Worm (Caenorhabditis elegans) whole organism, young adult: ENCODE measurements around the gene Y44F5A.1.

Source experiments
- B0336.3 ChIP-seq: fragments of 200-800 bp; sonication (Bioruptor generic); IDR thresholded peaks from 2 replicates; pipeline ENCODE4 v1.3.6; 2022; ENCODE audit warnings: missing genetic modification characterization, missing compliant biosample characterization
- C06A6.2 ChIP-seq: fragments of 200-800 bp; sonication (Bioruptor generic); conservative IDR thresholded peaks from 2 replicates; pipeline ENCODE4 v1.3.6; 2022; ENCODE audit warnings: missing genetic modification characterization, missing compliant biosample characterization
- F10E7.11 ChIP-seq: sonication (generic microtip); optimal IDR thresholded peaks from 2 replicates; lab custom pipeline; 2017; ENCODE audit warnings: mild to moderate bottlenecking, missing genetic modification characterization, moderate library complexity, missing compliant biosample characterization
- F23B12.7 ChIP-seq: sonication (generic microtip); optimal IDR thresholded peaks from 2 replicates; lab custom pipeline; 2017; ENCODE audit warnings: missing genetic modification characterization, mild to moderate bottlenecking, missing compliant biosample characterization, antibody characterized with exemption, moderate library complexity; ENCODE audit not compliant: insufficient read depth
- F49E8.2 ChIP-seq: sonication (generic microtip); optimal IDR thresholded peaks from 3 replicates; lab custom pipeline; 2017; ENCODE audit warnings: missing genetic modification characterization, mild to moderate bottlenecking, missing compliant biosample characterization, antibody characterized with exemption, moderate library complexity; ENCODE audit not compliant: insufficient read depth
- F52B5.7 ChIP-seq: sonication (generic microtip); optimal IDR thresholded peaks from 2 replicates; lab custom pipeline; 2016; ENCODE audit warnings: mild to moderate bottlenecking, missing genetic modification characterization, missing compliant biosample characterization
- K11D2.4 ChIP-seq: fragments of 200-800 bp; sonication (Bioruptor generic); IDR thresholded peaks from 2 replicates; pipeline ENCODE4 v1.3.6; 2022; ENCODE audit warnings: missing genetic modification reagents, missing genetic modification characterization, missing compliant biosample characterization
- K12H6.12 ChIP-seq: fragments of 200-800 bp; sonication (Bioruptor generic); optimal IDR thresholded peaks from 2 replicates; lab custom pipeline; 2018; ENCODE audit warnings: mild to moderate bottlenecking, missing genetic modification characterization, missing compliant biosample characterization
- Y53F4B.3 ChIP-seq: fragments of 200-800 bp; sonication (Bioruptor generic); IDR thresholded peaks from 2 replicates; pipeline ENCODE4 v1.3.6; 2022; ENCODE audit warnings: missing genetic modification reagents, missing genetic modification characterization, missing compliant biosample characterization
- ZK185.1 ChIP-seq: sonication (generic microtip); optimal IDR thresholded peaks from 2 replicates; lab custom pipeline; 2016; ENCODE audit warnings: mild to moderate bottlenecking, missing genetic modification characterization, missing compliant biosample characterization; ENCODE audit not compliant: poor library complexity, severe bottlenecking
- ama-1 ChIP-seq, 3 experiments: fragments of 150-350 bp in 1 of 3; sonication (generic microtip) in 2 of 3; optimal IDR thresholded peaks; 2 replicates each; lab custom pipeline; 2014 to 2018; ENCODE audit warnings: missing biosample characterization in 2 of 3, missing genetic modification characterization in 2 of 3, missing genetic modification reagents in 2 of 3
- aptf-3 ChIP-seq: fragments of 200-800 bp; sonication (Bioruptor generic); IDR thresholded peaks from 2 replicates; pipeline ENCODE4 v1.3.6; 2022; ENCODE audit warnings: missing genetic modification characterization, missing compliant biosample characterization
- atf-7 ChIP-seq: sonication (generic microtip); optimal IDR thresholded peaks from 2 replicates; lab custom pipeline; 2017; ENCODE audit warnings: mild to moderate bottlenecking, missing genetic modification characterization, missing compliant biosample characterization
- athp-1 ChIP-seq: sonication (generic microtip); optimal IDR thresholded peaks from 2 replicates; lab custom pipeline; 2017; ENCODE audit warnings: mild to moderate bottlenecking, missing genetic modification characterization, missing compliant biosample characterization
- attf-3 ChIP-seq: fragments of 200-800 bp; sonication (Bioruptor generic); conservative IDR thresholded peaks from 2 replicates; pipeline ENCODE4 v1.3.6; 2022; ENCODE audit warnings: missing genetic modification reagents, missing genetic modification characterization, missing compliant biosample characterization
- attf-6 ChIP-seq: fragments of 200-800 bp; sonication (Bioruptor generic); IDR thresholded peaks from 2 replicates; pipeline ENCODE4 v1.3.6; 2022; ENCODE audit warnings: missing genetic modification reagents, missing genetic modification characterization, missing compliant biosample characterization
- bed-2 ChIP-seq: fragments of 200-800 bp; sonication (Bioruptor generic); IDR thresholded peaks from 2 replicates; pipeline ENCODE4 v1.3.6; 2022; ENCODE audit warnings: missing genetic modification reagents, missing genetic modification characterization, missing compliant biosample characterization
- cebp-1 ChIP-seq, 2 experiments: fragments of 200-800 bp in 1 of 2; sonication (Bioruptor generic) in 1 of 2; sonication (generic microtip) in 1 of 2; IDR thresholded peaks in 1 of 2; optimal IDR thresholded peaks in 1 of 2; 2 replicates each; pipeline versions ENCODE4 v1.3.6 to Lab custom; 2017 to 2022; ENCODE audit warnings: missing compliant biosample characterization in 2 of 2, missing genetic modification characterization in 2 of 2, mild to moderate bottlenecking in 1 of 2, missing genetic modification reagents in 1 of 2, moderate library complexity in 1 of 2
- cebp-2 ChIP-seq: fragments of 200-800 bp; sonication (Bioruptor generic); IDR thresholded peaks from 2 replicates; pipeline ENCODE4 v1.3.6; 2022; ENCODE audit warnings: missing genetic modification characterization, missing compliant biosample characterization
- ceh-27 ChIP-seq: fragments of 200-800 bp; sonication (Bioruptor generic); optimal IDR thresholded peaks from 2 replicates; lab custom pipeline; 2018; ENCODE audit warnings: mild to moderate bottlenecking, missing genetic modification characterization, moderate library complexity, missing compliant biosample characterization
- ceh-58 ChIP-seq: fragments of 200-800 bp; sonication (Bioruptor generic); IDR thresholded peaks from 2 replicates; pipeline ENCODE4 v1.3.6; 2022; ENCODE audit warnings: missing genetic modification characterization, missing compliant biosample characterization
- ceh-79 ChIP-seq: sonication (generic microtip); optimal IDR thresholded peaks from 2 replicates; lab custom pipeline; 2017; ENCODE audit warnings: mild to moderate bottlenecking, missing genetic modification characterization, missing compliant biosample characterization
- efl-1 ChIP-seq: fragments of 150-350 bp; optimal IDR thresholded peaks from 2 replicates; lab custom pipeline; 2014; ENCODE audit warnings: missing biosample characterization, missing genetic modification reagents, missing genetic modification characterization
- ekl-4 ChIP-seq: fragments of 200-800 bp; sonication (Bioruptor generic); IDR thresholded peaks from 2 replicates; pipeline ENCODE4 v1.3.6; 2022; ENCODE audit warnings: missing genetic modification reagents, missing genetic modification characterization, missing compliant biosample characterization
- ets-4 ChIP-seq: fragments of 200-800 bp; sonication (Bioruptor generic); optimal IDR thresholded peaks from 2 replicates; lab custom pipeline; 2018; ENCODE audit warnings: mild to moderate bottlenecking, missing genetic modification characterization, missing compliant biosample characterization
- fkh-3 ChIP-seq: sonication (generic microtip); optimal IDR thresholded peaks from 2 replicates; lab custom pipeline; 2016; ENCODE audit warnings: mild to moderate bottlenecking, missing genetic modification characterization, missing compliant biosample characterization
- gei-17 ChIP-seq: fragments of 200-800 bp; sonication (Bioruptor generic); optimal IDR thresholded peaks from 2 replicates; lab custom pipeline; 2018; ENCODE audit warnings: mild to moderate bottlenecking, missing genetic modification characterization, missing compliant biosample characterization
- hmg-20 ChIP-seq: fragments of 200-800 bp; sonication (Bioruptor generic); IDR thresholded peaks from 2 replicates; pipeline ENCODE4 v1.3.6; 2022; ENCODE audit warnings: missing genetic modification reagents, missing genetic modification characterization, missing compliant biosample characterization
- hsf-1 ChIP-seq: fragments of 200-800 bp; sonication (Bioruptor generic); IDR thresholded peaks from 2 replicates; pipeline ENCODE4 v1.3.6; 2022; ENCODE audit warnings: missing genetic modification reagents, missing genetic modification characterization, missing compliant biosample characterization
- let-526 ChIP-seq: fragments of 200-800 bp; sonication (Bioruptor generic); IDR thresholded peaks from 2 replicates; pipeline ENCODE4 v1.3.6; 2022; ENCODE audit warnings: missing genetic modification reagents, missing genetic modification characterization, missing compliant biosample characterization
- madf-3 ChIP-seq: fragments of 200-800 bp; sonication (Bioruptor generic); IDR thresholded peaks from 2 replicates; pipeline ENCODE4 v1.3.6; 2022; ENCODE audit warnings: missing genetic modification reagents, missing genetic modification characterization, missing compliant biosample characterization
- madf-6 ChIP-seq: fragments of 200-800 bp; sonication (Bioruptor generic); IDR thresholded peaks from 2 replicates; pipeline ENCODE4 v1.3.6; 2022; ENCODE audit warnings: missing genetic modification reagents, missing genetic modification characterization, missing compliant biosample characterization
- madf-8 ChIP-seq: fragments of 200-800 bp; sonication (Bioruptor generic); conservative IDR thresholded peaks from 2 replicates; pipeline ENCODE4 v1.3.6; 2022; ENCODE audit warnings: missing genetic modification reagents, missing genetic modification characterization, missing compliant biosample characterization
- mcd-1 ChIP-seq: fragments of 200-800 bp; sonication (Bioruptor generic); IDR thresholded peaks from 2 replicates; pipeline ENCODE4 v1.3.6; 2022; ENCODE audit warnings: missing genetic modification reagents, missing genetic modification characterization, missing compliant biosample characterization
- nfyb-1 ChIP-seq: fragments of 200-800 bp; sonication (Bioruptor generic); IDR thresholded peaks from 2 replicates; pipeline ENCODE4 v1.3.6; 2022; ENCODE audit warnings: missing genetic modification reagents, missing genetic modification characterization, missing compliant biosample characterization
- nhr-80 ChIP-seq: sonication (generic microtip); optimal IDR thresholded peaks from 2 replicates; lab custom pipeline; 2016; ENCODE audit warnings: missing genetic modification characterization, missing compliant biosample characterization
- pbrm-1 ChIP-seq: fragments of 200-800 bp; sonication (Bioruptor generic); IDR thresholded peaks from 2 replicates; pipeline ENCODE4 v1.3.6; 2022; ENCODE audit warnings: missing genetic modification reagents, missing genetic modification characterization, missing compliant biosample characterization
- pha-4 ChIP-seq: fragments of 150-350 bp; sonication (generic microtip); optimal IDR thresholded peaks from 2 replicates; lab custom pipeline; 2014; ENCODE audit warnings: missing biosample characterization, missing genetic modification reagents, missing genetic modification characterization
- rcor-1 ChIP-seq: fragments of 200-800 bp; sonication (Bioruptor generic); IDR thresholded peaks from 2 replicates; pipeline ENCODE4 v1.3.6; 2022; ENCODE audit warnings: missing genetic modification reagents, missing genetic modification characterization, missing compliant biosample characterization
- sdz-38 ChIP-seq: sonication (generic microtip); optimal IDR thresholded peaks from 2 replicates; lab custom pipeline; 2016; ENCODE audit warnings: missing genotype, missing genetic modification characterization, missing compliant biosample characterization
- snpc-1.3 ChIP-seq: sonication (generic microtip); optimal IDR thresholded peaks from 2 replicates; lab custom pipeline; 2017; ENCODE audit warnings: missing genetic modification characterization, mild to moderate bottlenecking, missing compliant biosample characterization, antibody characterized with exemption, moderate library complexity, missing genotype, missing genetic modification reagents; ENCODE audit not compliant: insufficient read depth
- snpc-4 ChIP-seq, 5 experiments: fragments of 150-350 bp in 1 of 5; sonication (generic microtip) in 4 of 5; optimal IDR thresholded peaks; 2 replicates each; lab custom pipeline; 2014 to 2018; ENCODE audit warnings: missing genetic modification characterization in 5 of 5, missing biosample characterization in 3 of 5, antibody characterized with exemption in 2 of 5, mild to moderate bottlenecking in 2 of 5, missing compliant biosample characterization in 2 of 5, missing genotype in 2 of 5, moderate library complexity in 2 of 5, missing genetic modification reagents in 1 of 5
- unc-130 ChIP-seq: sonication (generic microtip); optimal IDR thresholded peaks from 2 replicates; lab custom pipeline; 2016; ENCODE audit warnings: missing genetic modification reagents, missing genetic modification characterization, missing compliant biosample characterization
- xnd-1 ChIP-seq: sonication (generic microtip); optimal IDR thresholded peaks from 2 replicates; lab custom pipeline; 2016; ENCODE audit warnings: missing genotype, missing genetic modification reagents, missing genetic modification characterization, missing compliant biosample characterization
- ztf-22 ChIP-seq: fragments of 200-800 bp; sonication (Bioruptor generic); optimal IDR thresholded peaks from 2 replicates; lab custom pipeline; 2018; ENCODE audit warnings: mild to moderate bottlenecking, missing genetic modification characterization, moderate library complexity, missing compliant biosample characterization
- ztf-3 ChIP-seq: fragments of 200-800 bp; sonication (Bioruptor generic); optimal IDR thresholded peaks from 2 replicates; lab custom pipeline; 2018; ENCODE audit warnings: mild to moderate bottlenecking, missing genetic modification characterization, missing compliant biosample characterization
- ztf-6 ChIP-seq: fragments of 200-800 bp; sonication (Bioruptor generic); IDR thresholded peaks from 2 replicates; pipeline ENCODE4 v1.3.6; 2022; ENCODE audit warnings: missing genetic modification reagents, missing genetic modification characterization, missing compliant biosample characterization

The Y44F5A.1 gene

DNA sequence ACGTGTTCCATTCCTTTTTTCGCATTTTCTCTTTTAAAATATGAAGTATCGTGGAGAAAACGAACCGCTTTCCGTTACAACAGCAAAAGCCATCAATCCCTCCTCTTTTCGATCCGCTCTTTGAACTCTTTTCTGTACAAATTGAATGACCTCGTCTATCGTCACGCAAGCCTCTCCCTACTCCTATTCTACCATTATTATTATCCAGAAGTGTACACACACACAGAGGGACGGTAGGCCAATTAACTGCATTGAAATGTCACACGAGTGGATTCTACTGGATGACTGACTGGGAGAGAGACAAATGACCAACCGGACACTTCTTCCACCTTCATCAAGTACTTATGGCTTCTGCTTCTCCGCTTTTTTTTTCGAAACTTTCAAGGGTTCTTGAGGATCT lies 39.3 kb downstream of the Y44F5A.1 start (continued):
- TF ChIP-seq nfyb-1 (no peak), ztf-6 (GFP tag; lab: Robert Waterston, UW) (no peak), rcor-1 (GFP tag; lab: Robert Waterston, UW) (no peak), hmg-20 (GFP tag; lab: Robert Waterston, UW) (no peak), aptf-3 (GFP tag; lab: Robert Waterston, UW) (no peak), F52B5.7 (tag; lab: Kevin White, UChicago) (no peak), snpc-4 (GFP tag; optimal IDR thresholded peaks at IDR 0.05; lab: Kevin White, UChicago) (no peak), snpc-4 (tag; optimal IDR thresholded peaks at IDR 0.05; lab: Kevin White, UChicago) (no peak), atf-7 (tag; lab: Kevin White, UChicago) (no peak), mcd-1 (GFP tag; lab: Robert Waterston, UW) (no peak), snpc-1.3 (peak; percentile 15), cebp-2 (GFP tag; lab: Robert Waterston, UW) (no peak), K11D2.4 (GFP tag; lab: Robert Waterston, UW) (no peak), unc-130 (GFP tag; lab: Kevin White, UChicago) (no peak), F49E8.2 (tag; lab: Kevin White, UChicago) (peak; percentile 44), hsf-1 (GFP tag; lab: Robert Waterston, UW) (0 out of 2 replicates have a peak, but pooled peaks have one; percentile 9), Y53F4B.3 (GFP tag; lab: Robert Waterston, UW) (no peak), cebp-1 (GFP tag; IDR thresholded peaks at IDR 0.05; lab: Robert Waterston, UW) (no peak), cebp-1 (tag; optimal IDR thresholded peaks at IDR 0.05; lab: Kevin White, UChicago) (peak; percentile 27), sdz-38 (tag; lab: Kevin White, UChicago) (no peak), gei-17 (GFP tag; lab: Kevin White, UChicago) (no peak), attf-6 (GFP tag; lab: Robert Waterston, UW) (0 out of 2 replicates have a peak, but pooled peaks have one; percentile 45), ceh-27 (no peak), nhr-80 (tag; lab: Kevin White, UChicago) (no peak), ama-1 (optimal IDR thresholded peaks at IDR 0.05; lab: Kevin White, UChicago) (no peak), ama-1 (GFP tag; optimal IDR thresholded peaks at IDR 0.05; lab: Kevin White, UChicago) (peak in 1 of 2 experiments; percentile 22), ceh-58 (no peak), B0336.3 (GFP tag; lab: Robert Waterston, UW) (peak; percentile 65), ztf-3 (no peak), madf-8 (GFP tag; lab: Robert Waterston, UW) (no peak), ZK185.1 (tag; lab: Kevin White, UChicago) (no peak), pha-4 (tag; lab: Kevin White, UChicago) (no peak), ets-4 (GFP tag; lab: Kevin White, UChicago) (no peak), fkh-3 (tag; lab: Kevin White, UChicago) (no peak), F23B12.7 (no peak), pbrm-1 (GFP tag; lab: Robert Waterston, UW) (peak; percentile 54; the same call in 1 of the 2 replicates), madf-6 (GFP tag; lab: Robert Waterston, UW) (peak; percentile 40; the same call in 1 of the 2 replicates), ekl-4 (GFP tag; lab: Robert Waterston, UW) (0 out of 2 replicates have a peak, but pooled peaks have one; percentile 19), bed-2 (GFP tag; lab: Robert Waterston, UW) (no peak), let-526 (GFP tag; lab: Robert Waterston, UW) (no peak), madf-3 (GFP tag; lab: Robert Waterston, UW) (no peak), K12H6.12 (tag; lab: Kevin White, UChicago) (no peak), ztf-22 (GFP tag; lab: Kevin White, UChicago) (no peak), ceh-79 (tag; lab: Kevin White, UChicago) (no peak), C06A6.2 (GFP tag; lab: Robert Waterston, UW) (no peak), athp-1 (no peak), efl-1 (GFP tag; lab: Kevin White, UChicago) (no peak), attf-3 (GFP tag; lab: Robert Waterston, UW) (no peak), xnd-1 (tag; lab: Kevin White, UChicago) (no peak), F10E7.11 (no peak)
